Fruit fly (Drosophila melanogaster) whole organism, embryonic: ENCODE measurements around the gene Cpr11A.
A peak's percentile ranks its signal among the peaks of the same experiment; 100 is the strongest.

Source experiments
- CG11504 ChIP-seq: fragments of 200-800 bp; sonication (Bioruptor generic); optimal IDR thresholded peaks from 3 replicates; lab custom pipeline; 2019; ENCODE audit warnings: missing biosample characterization, mild to moderate bottlenecking, missing genetic modification characterization, moderate library complexity
- CG12299 ChIP-seq: fragments of 200-800 bp; sonication (Bioruptor generic); optimal IDR thresholded peaks from 2 replicates; lab custom pipeline; 2018; ENCODE audit warnings: missing biosample characterization, mild to moderate bottlenecking, missing genetic modification characterization
- CG12391 ChIP-seq: fragments of 200-800 bp; sonication (Bioruptor generic); optimal IDR thresholded peaks from 3 replicates; lab custom pipeline; 2018; ENCODE audit warnings: missing biosample characterization, mild to moderate bottlenecking, missing genetic modification characterization, moderate library complexity
- CG15514 ChIP-seq: fragments of 200-800 bp; sonication (Bioruptor generic); optimal IDR thresholded peaks from 3 replicates; lab custom pipeline; 2017; ENCODE audit warnings: missing biosample characterization, missing genetic modification characterization, mild to moderate bottlenecking, moderate library complexity, missing genetic modification reagents
- CG15601 ChIP-seq: fragments of 200-800 bp; sonication (Bioruptor generic); optimal IDR thresholded peaks from 3 replicates; lab custom pipeline; 2019; ENCODE audit warnings: missing biosample characterization, mild to moderate bottlenecking, missing genetic modification characterization, moderate library complexity
- CG15696 ChIP-seq: fragments of 200-800 bp; sonication (Bioruptor generic); optimal IDR thresholded peaks from 2 replicates; lab custom pipeline; 2019; ENCODE audit warnings: missing biosample characterization, mild to moderate bottlenecking, missing genetic modification characterization, moderate library complexity
- CG1603 ChIP-seq: fragments of 200-800 bp; sonication (Bioruptor generic); optimal IDR thresholded peaks from 2 replicates; lab custom pipeline; 2019; ENCODE audit warnings: missing biosample characterization, mild to moderate bottlenecking, missing genetic modification characterization, moderate library complexity
- CG16815 ChIP-seq: fragments of 200-800 bp; sonication (Bioruptor generic); optimal IDR thresholded peaks from 3 replicates; lab custom pipeline; 2017; ENCODE audit warnings: missing biosample characterization, mild to moderate bottlenecking, missing genetic modification characterization
- CG31388 ChIP-seq: fragments of 200-800 bp; sonication (Bioruptor generic); optimal IDR thresholded peaks from 2 replicates; lab custom pipeline; 2016; ENCODE audit warnings: missing biosample characterization, missing genetic modification characterization
- CG6654 ChIP-seq: fragments of 200-800 bp; sonication (Bioruptor generic); optimal IDR thresholded peaks from 2 replicates; lab custom pipeline; 2017; ENCODE audit warnings: missing biosample characterization, mild to moderate bottlenecking, missing genetic modification characterization
- CG6813 ChIP-seq: fragments of 200-800 bp; sonication (Bioruptor generic); optimal IDR thresholded peaks from 2 replicates; lab custom pipeline; 2017; ENCODE audit warnings: missing biosample characterization, missing genetic modification characterization, mild to moderate bottlenecking, moderate library complexity, missing genetic modification reagents
- CG7271 ChIP-seq: fragments of 200-800 bp; sonication (Bioruptor generic); optimal IDR thresholded peaks from 2 replicates; lab custom pipeline; 2018; ENCODE audit warnings: missing biosample characterization, mild to moderate bottlenecking, missing genetic modification characterization, moderate library complexity
- CG9609 ChIP-seq: fragments of 200-800 bp; sonication (Bioruptor generic); optimal IDR thresholded peaks from 3 replicates; lab custom pipeline; 2016; ENCODE audit warnings: missing biosample characterization, missing genetic modification characterization
- CTCF ChIP-seq: fragments of 200-800 bp; sonication (Bioruptor generic); optimal IDR thresholded peaks from 2 replicates; lab custom pipeline; 2017; ENCODE audit warnings: missing biosample characterization, mild to moderate bottlenecking, missing genetic modification characterization, moderate library complexity
- Camta ChIP-seq: fragments of 200-800 bp; sonication (Bioruptor generic); optimal IDR thresholded peaks from 2 replicates; lab custom pipeline; 2016; ENCODE audit warnings: missing biosample characterization, missing genetic modification characterization
- Dbx ChIP-seq: fragments of 200-800 bp; sonication (Bioruptor generic); IDR thresholded peaks from 3 replicates; pipeline ENCODE4 v1.3.6; 2022; ENCODE audit warnings: missing biosample characterization, missing genetic modification characterization
- Dll ChIP-seq: fragments of 200-800 bp; sonication (Bioruptor generic); IDR thresholded peaks from 4 replicates; pipeline ENCODE4 v1.3.6; 2022; ENCODE audit warnings: missing biosample characterization, missing genetic modification characterization; ENCODE audit not compliant: partially characterized antibody
- Doc2 ChIP-seq: fragments of 200-800 bp; sonication (Bioruptor generic); IDR thresholded peaks from 2 replicates; pipeline ENCODE4 v1.3.6; 2022; ENCODE audit warnings: missing biosample characterization, missing genetic modification characterization
- Gsc ChIP-seq: fragments of 200-800 bp; sonication (Bioruptor generic); IDR thresholded peaks from 2 replicates; pipeline ENCODE4 v1.3.6; 2022; ENCODE audit warnings: missing biosample characterization, missing genetic modification characterization
- H2.0 ChIP-seq: fragments of 200-800 bp; sonication (Bioruptor generic); IDR thresholded peaks from 2 replicates; pipeline ENCODE4 v1.3.6; 2022; ENCODE audit warnings: missing biosample characterization, missing genetic modification characterization
- Hand ChIP-seq: fragments of 200-800 bp; sonication (Bioruptor generic); optimal IDR thresholded peaks from 2 replicates; lab custom pipeline; 2017; ENCODE audit warnings: mild to moderate bottlenecking, missing biosample characterization, missing genetic modification reagents, missing genetic modification characterization
- Hmx ChIP-seq: fragments of 200-800 bp; sonication (Bioruptor generic); optimal IDR thresholded peaks from 2 replicates; lab custom pipeline; 2016; ENCODE audit warnings: missing biosample characterization, missing genetic modification characterization
- Max ChIP-seq: fragments of 200-800 bp; sonication (Bioruptor generic); optimal IDR thresholded peaks from 2 replicates; lab custom pipeline; 2016; ENCODE audit warnings: missing biosample characterization, mild to moderate bottlenecking, missing genetic modification characterization
- Meics ChIP-seq: fragments of 200-800 bp; sonication (Bioruptor generic); optimal IDR thresholded peaks from 2 replicates; lab custom pipeline; 2017; ENCODE audit warnings: missing biosample characterization, mild to moderate bottlenecking, missing genetic modification characterization
- Mrtf ChIP-seq: fragments of 200-800 bp; sonication (Bioruptor generic); IDR thresholded peaks from 3 replicates; pipeline ENCODE4 v1.3.6; 2022; ENCODE audit warnings: missing biosample characterization, missing genetic modification characterization
- TFAM ChIP-seq: fragments of 200-800 bp; sonication (Bioruptor generic); optimal IDR thresholded peaks from 2 replicates; lab custom pipeline; 2017; ENCODE audit warnings: missing biosample characterization, missing genetic modification characterization, inconsistent platforms
- Tbp ChIP-seq: fragments of >200 bp; optimal IDR thresholded peaks from 2 replicates; lab custom pipeline; 2018; ENCODE audit warnings: missing biosample characterization, missing genetic modification characterization
- ara ChIP-seq: fragments of 200-800 bp; sonication (Bioruptor generic); IDR thresholded peaks from 2 replicates; pipeline ENCODE4 v1.3.6; 2022; ENCODE audit warnings: missing biosample characterization, missing genetic modification characterization
- ato ChIP-seq: fragments of 200-800 bp; sonication (Bioruptor generic); IDR thresholded peaks from 2 replicates; pipeline ENCODE4 v1.3.6; 2022; ENCODE audit warnings: missing biosample characterization, missing genetic modification characterization; ENCODE audit not compliant: partially characterized antibody
- bcd ChIP-seq: fragments of 200-800 bp; sonication (Bioruptor generic); optimal IDR thresholded peaks from 2 replicates; lab custom pipeline; 2017; ENCODE audit warnings: missing biosample characterization, mild to moderate bottlenecking, missing genetic modification characterization
- br ChIP-seq: fragments of >200 bp; optimal IDR thresholded peaks from 2 replicates; lab custom pipeline; 2017
- chif ChIP-seq, 2 experiments: fragments of 200-800 bp; sonication (Bioruptor generic); optimal IDR thresholded peaks; 3 replicates each; lab custom pipeline; 2016; ENCODE audit warnings: missing biosample characterization in 2 of 2, missing genetic modification characterization in 2 of 2
- cwo ChIP-seq: fragments of 200-800 bp; sonication (Bioruptor generic); optimal IDR thresholded peaks from 3 replicates; lab custom pipeline; 2017; ENCODE audit warnings: missing biosample characterization, missing genetic modification characterization, mild to moderate bottlenecking, moderate library complexity, missing genetic modification reagents
- ewg ChIP-seq: fragments of 200-800 bp; sonication (Bioruptor generic); optimal IDR thresholded peaks from 3 replicates; lab custom pipeline; 2017; ENCODE audit warnings: mild to moderate bottlenecking, missing biosample characterization, missing genetic modification reagents, missing genetic modification characterization
- fru ChIP-seq: fragments of >200 bp; optimal IDR thresholded peaks from 2 replicates; lab custom pipeline; 2017
- gce ChIP-seq: fragments of 200-800 bp; sonication (Bioruptor generic); IDR thresholded peaks from 3 replicates; pipeline ENCODE4 v1.3.6; 2022; ENCODE audit warnings: missing biosample characterization, missing genetic modification characterization
- gem ChIP-seq: fragments of 200-800 bp; sonication (Bioruptor generic); optimal IDR thresholded peaks from 2 replicates; lab custom pipeline; 2019; ENCODE audit warnings: missing biosample characterization, mild to moderate bottlenecking, missing genetic modification characterization, moderate library complexity
- gro ChIP-seq: fragments of 200-800 bp; sonication (Bioruptor generic); optimal IDR thresholded peaks from 2 replicates; lab custom pipeline; 2016; ENCODE audit warnings: missing biosample characterization, missing genetic modification characterization
- inv ChIP-seq: fragments of 200-800 bp; sonication (Bioruptor generic); IDR thresholded peaks from 2 replicates; pipeline ENCODE4 v1.3.6; 2022; ENCODE audit warnings: missing biosample characterization, missing genetic modification characterization; ENCODE audit not compliant: partially characterized antibody
- luna ChIP-seq: fragments of 200-800 bp; sonication (Bioruptor generic); optimal IDR thresholded peaks from 2 replicates; lab custom pipeline; 2016; ENCODE audit warnings: missing biosample characterization, missing genetic modification characterization
- nau ChIP-seq: fragments of 200-800 bp; sonication (Bioruptor generic); optimal IDR thresholded peaks from 3 replicates; lab custom pipeline; 2017; ENCODE audit warnings: missing biosample characterization, mild to moderate bottlenecking, missing genetic modification characterization, missing genetic modification reagents
- pros ChIP-seq: fragments of 200-800 bp; sonication (Bioruptor generic); optimal IDR thresholded peaks from 3 replicates; lab custom pipeline; 2019; ENCODE audit warnings: missing biosample characterization, mild to moderate bottlenecking, missing genetic modification characterization, moderate library complexity
- sim ChIP-seq: fragments of 200-800 bp; sonication (Bioruptor generic); IDR thresholded peaks from 2 replicates; pipeline ENCODE4 v1.3.6; 2022; ENCODE audit warnings: missing biosample characterization, missing genetic modification characterization
- sna ChIP-seq: fragments of 200-800 bp; sonication (Bioruptor generic); IDR thresholded peaks from 2 replicates; pipeline ENCODE4 v1.3.6; 2022; ENCODE audit warnings: missing biosample characterization, missing genetic modification characterization; ENCODE audit not compliant: partially characterized antibody
- sr ChIP-seq: fragments of 200-800 bp; sonication (Bioruptor generic); IDR thresholded peaks from 3 replicates; pipeline ENCODE4 v1.3.6; 2022; ENCODE audit warnings: missing biosample characterization, missing genetic modification characterization
- ssp ChIP-seq: fragments of 200-800 bp; sonication (Bioruptor generic); IDR thresholded peaks from 2 replicates; pipeline ENCODE4 v1.3.6; 2022; ENCODE audit warnings: missing biosample characterization, missing genetic modification characterization
- tll ChIP-seq, 2 experiments: fragments of 200-800 bp in 1 of 2; fragments of >200 bp in 1 of 2; sonication (Bioruptor generic) in 1 of 2; optimal IDR thresholded peaks; 2 replicates each; lab custom pipeline; 2017 to 2019; ENCODE audit warnings: missing biosample characterization in 2 of 2, missing genetic modification characterization in 2 of 2, mild to moderate bottlenecking in 1 of 2, moderate library complexity in 1 of 2
- toy ChIP-seq: fragments of 200-800 bp; sonication (Bioruptor generic); IDR thresholded peaks from 2 replicates; pipeline ENCODE4 v1.3.6; 2022; ENCODE audit warnings: missing biosample characterization, missing genetic modification characterization
- yki ChIP-seq: fragments of >200 bp; optimal IDR thresholded peaks from 3 replicates; lab custom pipeline; 2018
- z ChIP-seq: fragments of 200-800 bp; sonication (Bioruptor generic); IDR thresholded peaks from 3 replicates; pipeline ENCODE4 v1.3.6; 2022; ENCODE audit warnings: missing biosample characterization, missing genetic modification characterization
- zf30C ChIP-seq: fragments of 200-800 bp; sonication (Bioruptor generic); optimal IDR thresholded peaks from 3 replicates; lab custom pipeline; 2018; ENCODE audit warnings: missing biosample characterization, mild to moderate bottlenecking, missing genetic modification characterization

Gene Cpr11A

dm6 chrX:12473953-12474468 is 12.8 kb upstream of the Cpr11A start (continued):
- no peak for TF ChIP-seq pros
- no peak for TF ChIP-seq zf30C (GFP tag; lab: Kevin White, UChicago)
- TF ChIP-seq gce (GFP tag; lab: Robert Waterston, UW): 0 out of 3 replicates have a peak, but pooled peaks have one; percentile 20
- TF ChIP-seq CG6654 (GFP tag; lab: Kevin White, UChicago): peak; percentile 18
- TF ChIP-seq gem (tag; lab: Kevin White, UChicago): peak; percentile 92
- no peak for TF ChIP-seq Hmx (GFP tag; lab: Kevin White, UChicago)
- no peak for TF ChIP-seq CG9609 (GFP tag; lab: Kevin White, UChicago)
- no peak for TF ChIP-seq yki (lab: Kevin White, UChicago)
- no peak for TF ChIP-seq fru (lab: Kevin White, UChicago)
- TF ChIP-seq CG31388: no peak
- TF ChIP-seq CG12391: peak; percentile 84
- peak; percentile 47 for TF ChIP-seq gro (GFP tag; lab: Kevin White, UChicago)
- peak; percentile 72 for TF ChIP-seq Hand
- no peak for TF ChIP-seq Camta (GFP tag; lab: Kevin White, UChicago)
- peak; percentile 70 for TF ChIP-seq H2.0 (GFP tag; lab: Robert Waterston, UW)
- TF ChIP-seq nau (GFP tag; lab: Kevin White, UChicago): no peak
- no peak for TF ChIP-seq ato (GFP tag; lab: Robert Waterston, UW)
- peak; percentile 65 for TF ChIP-seq Max (GFP tag; lab: Kevin White, UChicago)
- no peak for TF ChIP-seq Tbp
- peak; percentile 55 for TF ChIP-seq CG16815 (GFP tag; lab: Kevin White, UChicago)
- TF ChIP-seq Dll: no peak
- TF ChIP-seq TFAM (GFP tag; lab: Kevin White, UChicago): no peak
- TF ChIP-seq luna (GFP tag; lab: Kevin White, UChicago): no peak
- TF ChIP-seq tll (GFP tag; optimal IDR thresholded peaks at IDR 0.05; lab: Kevin White, UChicago): no peak
- no peak for TF ChIP-seq sr (GFP tag; lab: Robert Waterston, UW)
- peak; percentile 82 for TF ChIP-seq cwo (GFP tag; lab: Kevin White, UChicago)
- TF ChIP-seq bcd (GFP tag; lab: Kevin White, UChicago): peak; percentile 76
- TF ChIP-seq CG15514 (GFP tag; lab: Kevin White, UChicago): peak; percentile 43
- no peak for TF ChIP-seq br (lab: Kevin White, UChicago)
- TF ChIP-seq CG1603 (tag; lab: Kevin White, UChicago): no peak
- peak; percentile 58; the same call in 2 of the 3 replicates for TF ChIP-seq Dbx
- peak; percentile 53 for TF ChIP-seq CG15696 (tag; lab: Kevin White, UChicago)
- TF ChIP-seq sna (GFP tag; lab: Robert Waterston, UW): no peak
- peak; percentile 50 for TF ChIP-seq ewg (GFP tag; lab: Kevin White, UChicago)
- TF ChIP-seq ara (GFP tag; lab: Robert Waterston, UW): peak; percentile 63; the same call in 1 of the 2 replicates
- peak; percentile 64 for TF ChIP-seq ssp
- peak in 1 of 2 experiments; percentile 26 for TF ChIP-seq chif (GFP tag; optimal IDR thresholded peaks at IDR 0.05; lab: Kevin White, UChicago)
- peak; percentile 84 for TF ChIP-seq Meics (GFP tag; lab: Kevin White, UChicago)
- no peak for TF ChIP-seq inv
- TF ChIP-seq CG6813: peak; percentile 45
- TF ChIP-seq CG15601 (tag; lab: Kevin White, UChicago): peak; percentile 72
- 0 out of 3 replicates have a peak, but pooled peaks have one; percentile 52 for TF ChIP-seq Mrtf (GFP tag; lab: Robert Waterston, UW)
- no peak for TF ChIP-seq CTCF
- peak; percentile 53; the same call in 1 of the 2 replicates for TF ChIP-seq sim (GFP tag; lab: Robert Waterston, UW)
- no peak for TF ChIP-seq CG7271 (tag; lab: Kevin White, UChicago)
- TF ChIP-seq CG11504 (tag; lab: Kevin White, UChicago): peak; percentile 87
- TF ChIP-seq Gsc: no peak
- peak; percentile 73 for TF ChIP-seq CG12299 (tag; lab: Kevin White, UChicago)
- no peak for TF ChIP-seq z (GFP tag; lab: Robert Waterston, UW)
- 0 out of 2 replicates have a peak, but pooled peaks have one; percentile 19 for TF ChIP-seq toy (GFP tag; lab: Robert Waterston, UW)
- 0 out of 2 replicates have a peak, but pooled peaks have one; percentile 7 for TF ChIP-seq Doc2 (GFP tag; lab: Robert Waterston, UW)
